Worm (Caenorhabditis elegans) whole organism, young adult: ENCODE results near the gene ZK488.6.

Experiments
- B0261.1 ChIP-seq: sonication (generic microtip); optimal IDR thresholded peaks from 2 replicates; lab custom pipeline; 2016; ENCODE audit warnings: mild to moderate bottlenecking, missing genetic modification characterization, moderate library complexity, missing compliant biosample characterization
- C17E4.6 ChIP-seq: fragments of 200-800 bp; sonication (Bioruptor generic); IDR thresholded peaks from 2 replicates; pipeline ENCODE4 v1.3.6; 2022; ENCODE audit warnings: missing genetic modification reagents, missing genetic modification characterization, missing compliant biosample characterization
- D2030.7 ChIP-seq: fragments of 200-800 bp; sonication (Bioruptor generic); IDR thresholded peaks from 2 replicates; pipeline ENCODE4 v1.3.6; 2022; ENCODE audit warnings: missing genetic modification reagents, missing genetic modification characterization, missing compliant biosample characterization
- F37B4.10 ChIP-seq: fragments of 200-800 bp; sonication (Bioruptor generic); IDR thresholded peaks from 2 replicates; pipeline ENCODE4 v1.3.6; 2022; ENCODE audit warnings: missing genetic modification characterization, missing compliant biosample characterization
- T07F8.4 ChIP-seq: sonication (generic microtip); optimal IDR thresholded peaks from 2 replicates; lab custom pipeline; 2016; ENCODE audit warnings: mild to moderate bottlenecking, missing genetic modification characterization, moderate library complexity, missing compliant biosample characterization
- Y53F4B.3 ChIP-seq: fragments of 200-800 bp; sonication (Bioruptor generic); IDR thresholded peaks from 2 replicates; pipeline ENCODE4 v1.3.6; 2022; ENCODE audit warnings: missing genetic modification reagents, missing genetic modification characterization, missing compliant biosample characterization
- akir-1 ChIP-seq: fragments of 200-800 bp; sonication (Bioruptor generic); optimal IDR thresholded peaks from 2 replicates; lab custom pipeline; 2018; ENCODE audit warnings: mild to moderate bottlenecking, missing genetic modification characterization, moderate library complexity, missing compliant biosample characterization
- ama-1 ChIP-seq, 3 experiments: fragments of 150-350 bp in 1 of 3; sonication (generic microtip) in 2 of 3; optimal IDR thresholded peaks; 2 replicates each; lab custom pipeline; 2014 to 2018; ENCODE audit warnings: missing biosample characterization in 2 of 3, missing genetic modification characterization in 2 of 3, missing genetic modification reagents in 2 of 3
- attf-5 ChIP-seq: fragments of 200-800 bp; sonication (Bioruptor generic); optimal IDR thresholded peaks from 2 replicates; lab custom pipeline; 2018; ENCODE audit warnings: mild to moderate bottlenecking, missing genetic modification characterization, missing compliant biosample characterization
- attf-6 ChIP-seq: fragments of 200-800 bp; sonication (Bioruptor generic); IDR thresholded peaks from 2 replicates; pipeline ENCODE4 v1.3.6; 2022; ENCODE audit warnings: missing genetic modification reagents, missing genetic modification characterization, missing compliant biosample characterization
- bed-1 ChIP-seq: fragments of 200-800 bp; sonication (Bioruptor generic); IDR thresholded peaks from 2 replicates; pipeline ENCODE4 v1.3.6; 2022; ENCODE audit warnings: missing genetic modification reagents, missing genetic modification characterization, missing compliant biosample characterization
- cebp-2 ChIP-seq: fragments of 200-800 bp; sonication (Bioruptor generic); IDR thresholded peaks from 2 replicates; pipeline ENCODE4 v1.3.6; 2022; ENCODE audit warnings: missing genetic modification characterization, missing compliant biosample characterization
- ceh-100 ChIP-seq: fragments of 200-800 bp; sonication (Bioruptor generic); IDR thresholded peaks from 2 replicates; pipeline ENCODE4 v1.3.6; 2022; ENCODE audit warnings: missing genetic modification reagents, missing genetic modification characterization, missing compliant biosample characterization
- ceh-91 ChIP-seq: fragments of 200-800 bp; sonication (Bioruptor generic); IDR thresholded peaks from 2 replicates; pipeline ENCODE4 v1.3.6; 2022; ENCODE audit warnings: missing genetic modification reagents, missing genetic modification characterization, missing compliant biosample characterization
- dox-1 ChIP-seq: fragments of 200-800 bp; sonication (Bioruptor generic); IDR thresholded peaks from 2 replicates; pipeline ENCODE4 v1.3.6; 2022; ENCODE audit warnings: missing genetic modification reagents, missing genetic modification characterization, missing compliant biosample characterization
- ekl-4 ChIP-seq: fragments of 200-800 bp; sonication (Bioruptor generic); IDR thresholded peaks from 2 replicates; pipeline ENCODE4 v1.3.6; 2022; ENCODE audit warnings: missing genetic modification reagents, missing genetic modification characterization, missing compliant biosample characterization
- ets-4 ChIP-seq: fragments of 200-800 bp; sonication (Bioruptor generic); optimal IDR thresholded peaks from 2 replicates; lab custom pipeline; 2018; ENCODE audit warnings: mild to moderate bottlenecking, missing genetic modification characterization, missing compliant biosample characterization
- him-1 ChIP-seq: sonication (generic microtip); optimal IDR thresholded peaks from 2 replicates; lab custom pipeline; 2016; ENCODE audit warnings: missing genotype, missing genetic modification reagents, missing genetic modification characterization, missing compliant biosample characterization
- hlh-26 ChIP-seq: fragments of 200-800 bp; sonication (Bioruptor generic); conservative IDR thresholded peaks from 2 replicates; pipeline ENCODE4 v1.3.6; 2022; ENCODE audit warnings: missing genetic modification reagents, missing genetic modification characterization, missing compliant biosample characterization
- lag-1 ChIP-seq: fragments of 200-800 bp; sonication (Bioruptor generic); IDR thresholded peaks from 2 replicates; pipeline ENCODE4 v1.3.6; 2022; ENCODE audit warnings: missing genetic modification reagents, missing genetic modification characterization, missing compliant biosample characterization
- let-526 ChIP-seq: fragments of 200-800 bp; sonication (Bioruptor generic); IDR thresholded peaks from 2 replicates; pipeline ENCODE4 v1.3.6; 2022; ENCODE audit warnings: missing genetic modification reagents, missing genetic modification characterization, missing compliant biosample characterization
- let-607 ChIP-seq, 2 experiments: fragments of 200-800 bp in 1 of 2; sonication (Bioruptor generic) in 1 of 2; sonication (generic microtip) in 1 of 2; optimal IDR thresholded peaks; 2 replicates each; lab custom pipeline; 2016 to 2018; ENCODE audit warnings: mild to moderate bottlenecking in 2 of 2, missing compliant biosample characterization in 2 of 2, missing genetic modification characterization in 2 of 2, moderate library complexity in 2 of 2, missing genotype in 1 of 2
- lin-26 ChIP-seq: fragments of 200-800 bp; sonication (Bioruptor generic); IDR thresholded peaks from 2 replicates; pipeline ENCODE4 v1.3.6; 2022; ENCODE audit warnings: missing genetic modification reagents, missing genetic modification characterization, missing compliant biosample characterization
- lin-54 ChIP-seq: fragments of 200-800 bp; sonication (Bioruptor generic); optimal IDR thresholded peaks from 2 replicates; lab custom pipeline; 2018; ENCODE audit warnings: mild to moderate bottlenecking, missing genetic modification characterization, missing compliant biosample characterization
- lsy-27 ChIP-seq: sonication (generic microtip); optimal IDR thresholded peaks from 2 replicates; lab custom pipeline; 2017; ENCODE audit warnings: missing genetic modification characterization, mild to moderate bottlenecking, missing compliant biosample characterization, antibody characterized with exemption, missing genotype, borderline replicate concordance; ENCODE audit not compliant: insufficient read depth
- madf-10 ChIP-seq: sonication (generic microtip); optimal IDR thresholded peaks from 2 replicates; lab custom pipeline; 2016; ENCODE audit warnings: mild to moderate bottlenecking, missing genetic modification characterization, missing compliant biosample characterization
- madf-8 ChIP-seq: fragments of 200-800 bp; sonication (Bioruptor generic); conservative IDR thresholded peaks from 2 replicates; pipeline ENCODE4 v1.3.6; 2022; ENCODE audit warnings: missing genetic modification reagents, missing genetic modification characterization, missing compliant biosample characterization
- mcd-1 ChIP-seq: fragments of 200-800 bp; sonication (Bioruptor generic); IDR thresholded peaks from 2 replicates; pipeline ENCODE4 v1.3.6; 2022; ENCODE audit warnings: missing genetic modification reagents, missing genetic modification characterization, missing compliant biosample characterization
- nfya-2 ChIP-seq: fragments of 200-800 bp; sonication (Bioruptor generic); IDR thresholded peaks from 2 replicates; pipeline ENCODE4 v1.3.6; 2022; ENCODE audit warnings: missing genetic modification reagents, missing genetic modification characterization, missing compliant biosample characterization
- nhr-120 ChIP-seq: fragments of 200-800 bp; sonication (Bioruptor generic); IDR thresholded peaks from 2 replicates; pipeline ENCODE4 v1.3.6; 2022; ENCODE audit warnings: missing genetic modification characterization, missing compliant biosample characterization
- nhr-90 ChIP-seq: sonication (generic microtip); optimal IDR thresholded peaks from 2 replicates; lab custom pipeline; 2016; ENCODE audit warnings: missing genotype, mild to moderate bottlenecking, missing genetic modification characterization, missing compliant biosample characterization
- rcor-1 ChIP-seq: fragments of 200-800 bp; sonication (Bioruptor generic); IDR thresholded peaks from 2 replicates; pipeline ENCODE4 v1.3.6; 2022; ENCODE audit warnings: missing genetic modification reagents, missing genetic modification characterization, missing compliant biosample characterization
- snpc-1.1 ChIP-seq: sonication (generic microtip); optimal IDR thresholded peaks from 2 replicates; lab custom pipeline; 2017; ENCODE audit warnings: missing genetic modification characterization, mild to moderate bottlenecking, missing compliant biosample characterization, antibody characterized with exemption, moderate library complexity, missing genotype, missing genetic modification reagents; ENCODE audit not compliant: insufficient read depth
- sptf-2 ChIP-seq: fragments of 200-800 bp; sonication (Bioruptor generic); optimal IDR thresholded peaks from 2 replicates; lab custom pipeline; 2018; ENCODE audit warnings: mild to moderate bottlenecking, missing genetic modification characterization, missing compliant biosample characterization
- tbx-9 ChIP-seq: sonication (generic microtip); optimal IDR thresholded peaks from 2 replicates; lab custom pipeline; 2016; ENCODE audit warnings: borderline replicate concordance, missing genetic modification characterization, inconsistent platforms, missing compliant biosample characterization
- unc-62 ChIP-seq: fragments of 150-350 bp; optimal IDR thresholded peaks from 2 replicates; lab custom pipeline; 2014; ENCODE audit warnings: missing biosample characterization, missing genetic modification reagents, missing genetic modification characterization
- xnd-1 ChIP-seq: sonication (generic microtip); optimal IDR thresholded peaks from 2 replicates; lab custom pipeline; 2016; ENCODE audit warnings: missing genotype, missing genetic modification reagents, missing genetic modification characterization, missing compliant biosample characterization
- ztf-22 ChIP-seq: fragments of 200-800 bp; sonication (Bioruptor generic); optimal IDR thresholded peaks from 2 replicates; lab custom pipeline; 2018; ENCODE audit warnings: mild to moderate bottlenecking, missing genetic modification characterization, moderate library complexity, missing compliant biosample characterization
- ztf-3 ChIP-seq: fragments of 200-800 bp; sonication (Bioruptor generic); optimal IDR thresholded peaks from 2 replicates; lab custom pipeline; 2018; ENCODE audit warnings: mild to moderate bottlenecking, missing genetic modification characterization, missing compliant biosample characterization

Gene ZK488.6

ce11 chrV:599783-600182, 9.5 kb downstream of the ZK488.6 start:
- no peak for TF ChIP-seq ekl-4 (GFP tag; lab: Robert Waterston, UW)
- TF ChIP-seq F37B4.10 (GFP tag; lab: Robert Waterston, UW) = no peak
- TF ChIP-seq nhr-120 (GFP tag; lab: Robert Waterston, UW) = no peak
- no peak for TF ChIP-seq akir-1 (GFP tag; lab: Kevin White, UChicago)
- TF ChIP-seq bed-1 = no peak
- no peak for TF ChIP-seq D2030.7 (GFP tag; lab: Robert Waterston, UW)
- TF ChIP-seq madf-10 (tag; lab: Kevin White, UChicago) = no peak
- TF ChIP-seq C17E4.6 = no peak
- TF ChIP-seq rcor-1 = no peak
- no peak for TF ChIP-seq mcd-1 (GFP tag; lab: Robert Waterston, UW)
- TF ChIP-seq attf-6 = no peak
- TF ChIP-seq ceh-100 (GFP tag; lab: Robert Waterston, UW) = no peak
- TF ChIP-seq tbx-9 (tag; lab: Kevin White, UChicago) = no peak
- no peak for TF ChIP-seq T07F8.4 (tag; lab: Kevin White, UChicago)
- TF ChIP-seq him-1 = no peak
- TF ChIP-seq nhr-90 (tag; lab: Kevin White, UChicago) = no peak
- TF ChIP-seq madf-8 (GFP tag; lab: Robert Waterston, UW) = no peak

ce11 chrV:600231-600630, 9.9 kb downstream of the ZK488.6 start, which contains the start of gene nhr-251:
nhr-251 (plus strand) TSS chrV:600531.
- no peak for TF ChIP-seq lin-26 (GFP tag; lab: Robert Waterston, UW)
- no peak for TF ChIP-seq hlh-26 (GFP tag; lab: Robert Waterston, UW)
- no peak for TF ChIP-seq let-607 (tag; optimal IDR thresholded peaks at IDR 0.05; lab: Kevin White, UChicago)
- no peak for TF ChIP-seq B0261.1 (tag; lab: Kevin White, UChicago)
- no peak for TF ChIP-seq ceh-91 (GFP tag; lab: Robert Waterston, UW)

- TF ChIP-seq dox-1 (no peak), attf-6 (no peak), Y53F4B.3 (GFP tag; lab: Robert Waterston, UW) (no peak), ets-4 (GFP tag; lab: Kevin White, UChicago) (no peak)
Observed at ce11 chrV:604105-604504, 13.8 kb downstream of the ZK488.6 start, which contains the start of gene srlf-37. srlf-37 (minus strand) TSS chrV:604205.

ce11 chrV:608844-609243, 18.6 kb downstream of the ZK488.6 start, which contains the start of gene srw-109:
srw-109 (minus strand) TSS chrV:608944.
- TF ChIP-seq him-1 (no peak), xnd-1 (tag; lab: Kevin White, UChicago) (no peak), sptf-2 (GFP tag; lab: Kevin White, UChicago) (no peak), Y53F4B.3 (GFP tag; lab: Robert Waterston, UW) (no peak), attf-6 (no peak), cebp-2 (GFP tag; lab: Robert Waterston, UW) (no peak), ama-1 (optimal IDR thresholded peaks at IDR 0.05; lab: Kevin White, UChicago) (no peak), ama-1 (GFP tag; optimal IDR thresholded peaks at IDR 0.05; lab: Kevin White, UChicago) (no peak), bed-1 (no peak), let-526 (GFP tag; lab: Robert Waterston, UW) (no peak)
- TF ChIP-seq, all 124 proteins: peak for 0

DNA sequence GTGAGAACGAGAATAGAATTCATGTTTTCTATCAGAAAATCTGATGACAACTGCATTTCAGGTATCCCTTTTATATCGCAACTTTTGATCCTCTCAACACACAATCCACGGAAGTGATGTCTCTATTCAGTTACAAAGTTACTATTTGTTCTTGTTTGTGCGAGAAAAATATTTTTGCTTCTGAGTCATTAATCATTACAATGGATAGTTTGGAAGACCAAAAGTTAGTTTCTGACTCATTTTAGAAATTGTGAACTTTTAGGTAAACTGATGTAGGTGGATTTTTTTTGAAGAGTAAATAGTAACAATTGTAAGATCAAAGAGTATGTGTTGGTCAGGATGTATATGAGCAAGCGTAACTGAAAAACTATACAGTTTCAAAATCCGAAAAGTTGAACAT, 19.4 kb downstream of the ZK488.6 start, which contains the start of gene srlf-36:
Gene srlf-36, minus strand, starts transcription at position 101 of the 400 bp plus-strand sequence.
- TF ChIP-seq unc-62 (GFP tag; lab: Kevin White, UChicago) (no peak), ets-4 (GFP tag; lab: Kevin White, UChicago) (no peak), nfya-2 (GFP tag; lab: Robert Waterston, UW) (no peak), bed-1 (no peak), lsy-27 (tag; lab: Kevin White, UChicago) (no peak), ztf-3 (GFP tag; lab: Kevin White, UChicago) (no peak), lag-1 (GFP tag; lab: Robert Waterston, UW) (no peak), snpc-1.1 (tag; lab: Kevin White, UChicago) (no peak), ztf-22 (GFP tag; lab: Kevin White, UChicago) (no peak), lin-54 (no peak), him-1 (no peak), ama-1 (optimal IDR thresholded peaks at IDR 0.05; lab: Kevin White, UChicago) (no peak), ama-1 (GFP tag; optimal IDR thresholded peaks at IDR 0.05; lab: Kevin White, UChicago) (no peak), attf-5 (no peak)
